Worm (Caenorhabditis elegans): ENCODE results near the gene C49F5.13.

DNA sequence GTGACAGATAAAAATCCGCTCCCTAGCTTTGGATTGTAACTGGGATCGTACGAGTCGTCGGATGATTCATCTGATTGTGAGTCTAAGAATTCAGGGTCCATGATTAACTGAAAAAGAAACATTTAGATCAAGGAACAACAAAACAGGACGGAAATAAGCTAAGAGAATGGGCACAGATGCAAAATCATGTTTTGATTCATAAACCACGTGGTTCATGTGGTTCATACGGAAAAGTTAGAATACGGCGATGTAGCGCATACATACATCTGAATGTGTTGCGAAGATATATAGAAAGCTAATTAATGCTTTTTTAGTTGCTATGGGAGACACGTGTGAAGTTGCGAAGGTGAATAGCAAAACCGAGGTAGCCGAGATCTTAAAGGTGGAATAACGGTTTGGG is 19.3 kb upstream of the C49F5.13 start, which contains the start of gene F55G7.3:
- TF ChIP-seq fos-1 (tag; optimal IDR thresholded peaks at IDR 0.05) (no peak), zag-1 (tag; optimal IDR thresholded peaks at IDR 0.05) (no peak)
